Worm (Caenorhabditis elegans): Measurements from ENCODE around the gene C05D12.4.

- TF ChIP-seq him-1 (tag; optimal IDR thresholded peaks at IDR 0.05) (no peak), dao-5 (tag; optimal IDR thresholded peaks at IDR 0.05) (no peak)
Measured at ce11 chrII:11438417-11438816, 6.7 kb downstream of the C05D12.4 start, which contains the start of gene vha-6.
